Fruit fly (Drosophila melanogaster): ENCODE data around the gene CG11381.
A peak's percentile ranks its signal among the peaks of the same experiment; 100 is the strongest.

DNA sequence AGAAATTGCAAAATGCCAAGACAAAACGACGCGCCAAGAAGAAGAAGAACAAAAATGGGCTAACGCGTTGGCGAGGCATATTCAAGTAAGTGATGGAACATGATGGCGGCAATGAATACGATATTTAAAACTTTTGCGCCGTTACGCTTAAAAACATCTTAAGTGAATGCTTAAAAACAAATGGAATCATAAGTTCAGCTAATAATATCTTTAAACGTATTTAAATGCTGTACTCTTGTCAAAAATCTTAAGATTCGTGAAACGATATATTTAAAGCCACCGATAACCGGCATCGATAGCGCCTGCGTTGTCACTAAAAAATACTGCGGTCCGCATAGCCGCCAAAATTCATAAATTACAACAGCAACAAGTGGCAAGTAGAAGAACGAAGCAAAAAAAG, 36.3 kb downstream of the CG11381 start, which contains the start of gene CG11403:
- TF ChIP-seq CG12299 (tag; optimal IDR thresholded peaks at IDR 0.05) = no peak
- no peak for TF ChIP-seq Atf-2 (GFP tag; optimal IDR thresholded peaks at IDR 0.05)
- TF ChIP-seq Ada2b (GFP tag; IDR thresholded peaks at IDR 0.05) = no peak
- no peak for TF ChIP-seq CG4282 (GFP tag; optimal IDR thresholded peaks at IDR 0.05)
- no peak for TF ChIP-seq B-H1 (GFP tag; IDR thresholded peaks at IDR 0.05)
- TF ChIP-seq pzg (GFP tag; optimal IDR thresholded peaks at IDR 0.05) = peak; percentile 65
- TF ChIP-seq chinmo (GFP tag; IDR thresholded peaks at IDR 0.05; ENCODE audit: partially characterized antibody) = no peak
- peak; percentile 32 for TF ChIP-seq Nf-YC (tag; optimal IDR thresholded peaks at IDR 0.05)
- TF ChIP-seq CG13775 (GFP tag; optimal IDR thresholded peaks at IDR 0.05) = no peak
- no peak for TF ChIP-seq Abd-B (GFP tag; optimal IDR thresholded peaks at IDR 0.05)
- peak; percentile 32 for TF ChIP-seq Hsf (GFP tag; optimal IDR thresholded peaks at IDR 0.05)
- TF ChIP-seq CG4707 (GFP tag; optimal IDR thresholded peaks at IDR 0.05) = no peak
- TF ChIP-seq CG13424 (tag; optimal IDR thresholded peaks at IDR 0.05) = peak; percentile 3
